Fruit fly (Drosophila melanogaster): ENCODE results near the gene bif.

Gene bif

DNA sequence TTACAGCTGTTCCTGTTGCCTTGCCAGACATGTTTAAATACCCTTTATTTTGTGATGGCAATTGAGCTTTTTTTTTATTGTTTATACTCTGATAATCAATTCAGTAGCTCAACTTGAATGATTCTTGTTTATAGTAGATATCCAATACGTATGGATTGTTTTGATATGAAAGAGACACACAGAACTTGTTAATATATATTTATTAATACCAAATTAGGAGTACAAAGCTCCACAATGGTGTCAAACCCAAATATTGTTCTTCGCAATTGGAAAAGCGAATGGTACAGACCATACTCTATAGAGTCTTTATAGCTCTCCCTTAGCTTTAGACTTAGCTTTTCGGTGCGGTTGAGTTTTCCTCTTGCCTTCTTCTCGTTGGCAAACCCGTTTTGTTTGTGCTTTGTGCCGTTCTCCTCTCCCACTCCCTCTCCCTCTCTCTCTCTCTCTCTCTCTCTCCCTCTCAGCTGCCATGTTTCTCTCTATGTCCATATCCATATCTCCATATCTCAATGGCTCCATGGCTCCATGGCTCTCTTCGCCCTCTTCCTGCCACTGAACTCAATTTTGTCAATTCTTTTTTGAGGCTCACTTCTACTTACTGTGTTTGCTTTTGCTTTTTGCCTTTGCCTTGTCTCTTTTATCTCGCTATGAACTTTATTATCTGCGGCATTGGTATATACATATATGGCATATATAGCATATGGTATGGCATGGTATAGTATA, 7.3 kb downstream of the bif start (continued):
- TF ChIP-seq CG2116 (GFP tag; optimal IDR thresholded peaks at IDR 0.05) (no peak), CG3838 (GFP tag; optimal IDR thresholded peaks at IDR 0.05) (no peak), CG7987 (GFP tag; optimal IDR thresholded peaks at IDR 0.05) (peak; percentile 65), CG9727 (GFP tag; optimal IDR thresholded peaks at IDR 0.05) (peak; percentile 5), Lim3 (GFP tag; IDR thresholded peaks at IDR 0.05) (no peak), Gsc (GFP tag; IDR thresholded peaks at IDR 0.05) (no peak), Ssrp (tag; optimal IDR thresholded peaks at IDR 0.05) (no peak), run (tag; optimal IDR thresholded peaks at IDR 0.05) (peak; percentile 29), Scr (GFP tag; IDR thresholded peaks at IDR 0.05; ENCODE audit: partially characterized antibody) (no peak), Jarid2 (GFP tag; optimal IDR thresholded peaks at IDR 0.05) (no peak), CG6254 (GFP tag; optimal IDR thresholded peaks at IDR 0.05) (peak; percentile 5), MBD-R2 (GFP tag; IDR thresholded peaks at IDR 0.05) (no peak), CG7963 (GFP tag; IDR thresholded peaks at IDR 0.05; ENCODE audit: partially characterized antibody) (no peak), sqz (GFP tag; optimal IDR thresholded peaks at IDR 0.05) (peak; percentile 86), CG12659 (GFP tag; optimal IDR thresholded peaks at IDR 0.05) (peak; percentile 41), ewg (GFP tag; optimal IDR thresholded peaks at IDR 0.05) (no peak), CG10959 (GFP tag; IDR thresholded peaks at IDR 0.05) (no peak), ssp (GFP tag; IDR thresholded peaks at IDR 0.05) (no peak), CG4617 (GFP tag; optimal IDR thresholded peaks at IDR 0.05; ENCODE audit: borderline replicate concordance) (no peak), CG1529 (GFP tag; optimal IDR thresholded peaks at IDR 0.05) (no peak), fru (optimal IDR thresholded peaks at IDR 0.05) (no peak), peb (GFP tag; IDR thresholded peaks at IDR 0.05) (no peak), Fer3 (tag; optimal IDR thresholded peaks at IDR 0.05) (peak; percentile 17), sna (GFP tag; IDR thresholded peaks at IDR 0.05; ENCODE audit: partially characterized antibody) (no peak), CG13287 (GFP tag; IDR thresholded peaks at IDR 0.05; ENCODE audit: partially characterized antibody) (peak; percentile 35), Opbp (GFP tag; IDR thresholded peaks at IDR 0.05; ENCODE audit: partially characterized antibody) (no peak), Spps (tag; optimal IDR thresholded peaks at IDR 0.05) (no peak), CG1024 (GFP tag; IDR thresholded peaks at IDR 0.05) (no peak), trh (GFP tag; optimal IDR thresholded peaks at IDR 0.05) (no peak), onecut (GFP tag; IDR thresholded peaks at IDR 0.05) (peak; percentile 53; the same call in 1 of the 2 replicates), CG30431 (GFP tag; optimal IDR thresholded peaks at IDR 0.05) (no peak), zen2 (GFP tag; IDR thresholded peaks at IDR 0.05; ENCODE audit: partially characterized antibody) (peak; percentile 46; the same call in 1 of the 3 replicates), CG34422 (GFP tag; IDR thresholded peaks at IDR 0.05) (no peak), CG9932 (GFP tag; IDR thresholded peaks at IDR 0.05) (no peak), CG3163 (GFP tag; optimal IDR thresholded peaks at IDR 0.05) (peak; percentile 52), CG14667 (GFP tag; IDR thresholded peaks at IDR 0.05) (no peak), CG5180 (GFP tag; optimal IDR thresholded peaks at IDR 0.05) (peak; percentile 29), CG16863 (GFP tag; optimal IDR thresholded peaks at IDR 0.05) (peak; percentile 7), crc (GFP tag; optimal IDR thresholded peaks at IDR 0.05) (peak; percentile 6), CG4282 (GFP tag; optimal IDR thresholded peaks at IDR 0.05) (no peak), CG17802 (tag; optimal IDR thresholded peaks at IDR 0.05) (no peak), br (optimal IDR thresholded peaks at IDR 0.05) (no peak), CG12942 (GFP tag; optimal IDR thresholded peaks at IDR 0.05) (no peak), lmd (GFP tag; IDR thresholded peaks at IDR 0.05) (no peak), oc (tag; optimal IDR thresholded peaks at IDR 0.05) (no peak), D (optimal IDR thresholded peaks at IDR 0.05) (no peak), D (GFP tag; optimal IDR thresholded peaks at IDR 0.05) (no peak), NK7.1 (GFP tag; optimal IDR thresholded peaks at IDR 0.05) (peak; percentile 0), BtbVII (GFP tag; optimal IDR thresholded peaks at IDR 0.05) (peak; percentile 81), fd96Cb (tag; optimal IDR thresholded peaks at IDR 0.05) (no peak)

Data from whole organism, embryonic.